Fruit fly (Drosophila melanogaster) whole organism, embryonic: ENCODE results near the gene Pif1A.

Experiments
- Antp ChIP-seq: fragments of 200-800 bp; sonication (Bioruptor generic); optimal IDR thresholded peaks from 3 replicates; lab custom pipeline; 2016; ENCODE audit warnings: missing biosample characterization, missing genetic modification characterization
- CG11093 ChIP-seq: fragments of 200-800 bp; sonication (Bioruptor generic); IDR thresholded peaks from 3 replicates; pipeline ENCODE4 v1.3.6; 2022; ENCODE audit warnings: missing biosample characterization, missing genetic modification characterization
- CG11723 ChIP-seq: fragments of 200-800 bp; sonication (Bioruptor generic); optimal IDR thresholded peaks from 2 replicates; lab custom pipeline; 2017; ENCODE audit warnings: missing biosample characterization, mild to moderate bottlenecking, missing genetic modification characterization
- CG14860 ChIP-seq: fragments of 200-800 bp; sonication (Bioruptor generic); IDR thresholded peaks from 3 replicates; pipeline ENCODE4 v1.3.6; 2022; ENCODE audit warnings: missing biosample characterization, missing genetic modification characterization; ENCODE audit not compliant: partially characterized antibody
- CG1529 ChIP-seq: fragments of 200-800 bp; sonication (Bioruptor generic); optimal IDR thresholded peaks from 3 replicates; lab custom pipeline; 2018; ENCODE audit warnings: missing biosample characterization, missing genetic modification characterization
- CG16813 ChIP-seq: fragments of 200-800 bp; sonication (Bioruptor generic); IDR thresholded peaks from 3 replicates; pipeline ENCODE4 v1.3.6; 2022; ENCODE audit warnings: missing biosample characterization, missing genetic modification characterization; ENCODE audit not compliant: partially characterized antibody
- CG17359 ChIP-seq: fragments of 200-800 bp; sonication (Bioruptor generic); optimal IDR thresholded peaks from 3 replicates; lab custom pipeline; 2018; ENCODE audit warnings: missing biosample characterization, mild to moderate bottlenecking, missing genetic modification characterization, moderate library complexity
- CG17612 ChIP-seq: fragments of 200-800 bp; sonication (Bioruptor generic); IDR thresholded peaks from 2 replicates; pipeline ENCODE4 v1.3.6; 2022; ENCODE audit warnings: missing biosample characterization, missing genetic modification characterization
- CG2199 ChIP-seq: fragments of 200-800 bp; sonication (Bioruptor generic); IDR thresholded peaks from 3 replicates; pipeline ENCODE4 v1.3.6; 2022; ENCODE audit warnings: missing biosample characterization, missing genetic modification characterization
- CG31441 ChIP-seq: fragments of 200-800 bp; sonication (Bioruptor generic); IDR thresholded peaks from 2 replicates; pipeline ENCODE4 v1.3.6; 2022; ENCODE audit warnings: missing biosample characterization, missing genetic modification characterization
- CG3163 ChIP-seq: fragments of 200-800 bp; sonication (Bioruptor generic); optimal IDR thresholded peaks from 3 replicates; lab custom pipeline; 2016; ENCODE audit warnings: missing biosample characterization, missing genetic modification characterization
- CG3281 ChIP-seq: fragments of 200-800 bp; sonication (Bioruptor generic); optimal IDR thresholded peaks from 3 replicates; lab custom pipeline; 2017; ENCODE audit warnings: missing biosample characterization, mild to moderate bottlenecking, missing genetic modification characterization
- CG3847 ChIP-seq: fragments of 200-800 bp; sonication (Bioruptor generic); IDR thresholded peaks from 2 replicates; pipeline ENCODE4 v1.3.6; 2022; ENCODE audit warnings: missing biosample characterization, missing genetic modification characterization
- CG4404 ChIP-seq: fragments of 200-800 bp; sonication (Bioruptor generic); IDR thresholded peaks from 2 replicates; pipeline ENCODE4 v1.3.6; 2022; ENCODE audit warnings: missing biosample characterization, missing genetic modification characterization
- CG6175 ChIP-seq: fragments of 200-800 bp; sonication (Bioruptor generic); IDR thresholded peaks from 3 replicates; pipeline ENCODE4 v1.3.6; 2022; ENCODE audit warnings: missing biosample characterization, missing genetic modification characterization
- CG6791 ChIP-seq: fragments of 200-800 bp; sonication (Bioruptor generic); IDR thresholded peaks from 3 replicates; pipeline ENCODE4 v1.3.6; 2022; ENCODE audit warnings: missing biosample characterization, missing genetic modification characterization; ENCODE audit not compliant: partially characterized antibody
- CG6854 ChIP-seq: fragments of 200-800 bp; sonication (Bioruptor generic); optimal IDR thresholded peaks from 3 replicates; lab custom pipeline; 2017; ENCODE audit warnings: missing biosample characterization, mild to moderate bottlenecking, missing genetic modification characterization
- CG7928 ChIP-seq: fragments of 200-800 bp; sonication (Bioruptor generic); optimal IDR thresholded peaks from 2 replicates; lab custom pipeline; 2017; ENCODE audit warnings: missing biosample characterization, mild to moderate bottlenecking, missing genetic modification characterization
- CG7963 ChIP-seq: fragments of 200-800 bp; sonication (Bioruptor generic); IDR thresholded peaks from 3 replicates; pipeline ENCODE4 v1.3.6; 2022; ENCODE audit warnings: missing biosample characterization, missing genetic modification characterization; ENCODE audit not compliant: partially characterized antibody
- CG7987 ChIP-seq: fragments of 200-800 bp; sonication (Bioruptor generic); optimal IDR thresholded peaks from 2 replicates; lab custom pipeline; 2018; ENCODE audit warnings: missing biosample characterization, mild to moderate bottlenecking, missing genetic modification characterization, moderate library complexity
- Dip3 ChIP-seq: fragments of 200-800 bp; sonication (Bioruptor generic); optimal IDR thresholded peaks from 3 replicates; lab custom pipeline; 2016; ENCODE audit warnings: missing biosample characterization, missing genetic modification characterization
- Fer1 ChIP-seq: fragments of 200-800 bp; sonication (Bioruptor generic); optimal IDR thresholded peaks from 2 replicates; lab custom pipeline; 2017; ENCODE audit warnings: missing biosample characterization, mild to moderate bottlenecking, missing genetic modification characterization
- Hand ChIP-seq: fragments of 200-800 bp; sonication (Bioruptor generic); optimal IDR thresholded peaks from 2 replicates; lab custom pipeline; 2017; ENCODE audit warnings: mild to moderate bottlenecking, missing biosample characterization, missing genetic modification reagents, missing genetic modification characterization
- Lhr ChIP-seq: fragments of 200-800 bp; sonication (Bioruptor generic); optimal IDR thresholded peaks from 3 replicates; lab custom pipeline; 2017; ENCODE audit warnings: mild to moderate bottlenecking, missing biosample characterization, missing genetic modification reagents, missing genetic modification characterization
- Mes4 ChIP-seq: fragments of 200-800 bp; sonication (Bioruptor generic); optimal IDR thresholded peaks from 2 replicates; lab custom pipeline; 2016; ENCODE audit warnings: missing biosample characterization, missing genetic modification characterization
- Nf-YB ChIP-seq: fragments of 200-800 bp; sonication (Bioruptor generic); optimal IDR thresholded peaks from 3 replicates; lab custom pipeline; 2019; ENCODE audit warnings: missing biosample characterization, mild to moderate bottlenecking, missing genetic modification characterization, moderate library complexity
- NfI ChIP-seq: fragments of 200-800 bp; sonication (Bioruptor generic); optimal IDR thresholded peaks from 3 replicates; lab custom pipeline; 2018; ENCODE audit warnings: missing biosample characterization, mild to moderate bottlenecking, missing genetic modification characterization, moderate library complexity
- Oaz ChIP-seq: fragments of 200-800 bp; sonication (Bioruptor generic); IDR thresholded peaks from 2 replicates; pipeline ENCODE4 v1.3.6; 2022; ENCODE audit warnings: missing biosample characterization, missing genetic modification characterization
- Poxn ChIP-seq: fragments of 200-800 bp; sonication (Bioruptor generic); IDR thresholded peaks from 2 replicates; pipeline ENCODE4 v1.3.6; 2022; ENCODE audit warnings: missing biosample characterization, missing genetic modification characterization
- Sin3A ChIP-seq: fragments of >200 bp; optimal IDR thresholded peaks from 2 replicates; lab custom pipeline; 2018
- amos ChIP-seq: fragments of 200-800 bp; sonication (Bioruptor generic); IDR thresholded peaks from 2 replicates; pipeline ENCODE4 v1.3.6; 2022; ENCODE audit warnings: missing biosample characterization, missing genetic modification characterization; ENCODE audit not compliant: partially characterized antibody
- cg ChIP-seq: fragments of 200-800 bp; sonication (Bioruptor generic); optimal IDR thresholded peaks from 3 replicates; lab custom pipeline; 2019; ENCODE audit warnings: missing biosample characterization, mild to moderate bottlenecking, missing genetic modification characterization, moderate library complexity
- chif ChIP-seq, 2 experiments: fragments of 200-800 bp; sonication (Bioruptor generic); optimal IDR thresholded peaks; 3 replicates each; lab custom pipeline; 2016; ENCODE audit warnings: missing biosample characterization in 2 of 2, missing genetic modification characterization in 2 of 2
- corto ChIP-seq: fragments of 200-800 bp; sonication (Bioruptor generic); optimal IDR thresholded peaks from 2 replicates; lab custom pipeline; 2016; ENCODE audit warnings: missing biosample characterization, mild to moderate bottlenecking, missing genetic modification characterization, moderate library complexity
- fu2 ChIP-seq: fragments of 200-800 bp; sonication (Bioruptor generic); optimal IDR thresholded peaks from 2 replicates; lab custom pipeline; 2016; ENCODE audit warnings: missing biosample characterization, missing genetic modification characterization
- grn ChIP-seq: fragments of 200-800 bp; sonication (Bioruptor generic); optimal IDR thresholded peaks from 3 replicates; lab custom pipeline; 2017; ENCODE audit warnings: missing biosample characterization, missing genetic modification characterization
- gro ChIP-seq: fragments of 200-800 bp; sonication (Bioruptor generic); optimal IDR thresholded peaks from 2 replicates; lab custom pipeline; 2016; ENCODE audit warnings: missing biosample characterization, missing genetic modification characterization
- hth ChIP-seq: fragments of >200 bp; optimal IDR thresholded peaks from 2 replicates; lab custom pipeline; 2017; ENCODE audit warnings: inconsistent platforms
- jing ChIP-seq: fragments of 200-800 bp; sonication (Bioruptor generic); optimal IDR thresholded peaks from 2 replicates; lab custom pipeline; 2018; ENCODE audit warnings: missing biosample characterization, mild to moderate bottlenecking, missing genetic modification characterization
- lola ChIP-seq, 3 experiments: fragments of >200 bp in 2 of 3; fragments of 200-800 bp in 1 of 3; sonication (Bioruptor generic) in 1 of 3; optimal IDR thresholded peaks; 2 replicates each; lab custom pipeline; 2017 to 2019; ENCODE audit warnings: missing biosample characterization in 3 of 3, missing genetic modification characterization in 3 of 3, mild to moderate bottlenecking in 1 of 3, moderate library complexity in 1 of 3
- lov ChIP-seq, 2 experiments: fragments of 200-800 bp in 1 of 2; fragments of >200 bp in 1 of 2; sonication (Bioruptor generic) in 1 of 2; IDR thresholded peaks in 1 of 2; optimal IDR thresholded peaks in 1 of 2; 2 replicates in 1 of 2; 3 replicates in 1 of 2; pipeline versions ENCODE4 v1.3.6 to Lab custom; 2017 to 2022; ENCODE audit warnings: missing biosample characterization in 1 of 2, missing genetic modification characterization in 1 of 2
- maf-S ChIP-seq: fragments of 200-800 bp; sonication (Bioruptor generic); optimal IDR thresholded peaks from 2 replicates; lab custom pipeline; 2016; ENCODE audit warnings: missing biosample characterization, missing genetic modification characterization
- org-1 ChIP-seq: fragments of 200-800 bp; sonication (Bioruptor generic); optimal IDR thresholded peaks from 2 replicates; lab custom pipeline; 2017; ENCODE audit warnings: missing biosample characterization, missing genetic modification characterization
- psq ChIP-seq: fragments of 200-800 bp; sonication (Bioruptor generic); optimal IDR thresholded peaks from 2 replicates; lab custom pipeline; 2017; ENCODE audit warnings: missing biosample characterization, missing genetic modification characterization
- rib ChIP-seq: fragments of 200-800 bp; sonication (Bioruptor generic); IDR thresholded peaks from 2 replicates; pipeline ENCODE4 v1.3.6; 2022; ENCODE audit warnings: missing biosample characterization, missing genetic modification characterization
- seq ChIP-seq: fragments of 200-800 bp; sonication (Bioruptor generic); IDR thresholded peaks from 2 replicates; pipeline ENCODE4 v1.3.6; 2022; ENCODE audit warnings: missing biosample characterization, missing genetic modification characterization
- slp2 ChIP-seq: fragments of 200-800 bp; sonication (Bioruptor generic); optimal IDR thresholded peaks from 2 replicates; lab custom pipeline; 2016; ENCODE audit warnings: missing biosample characterization, missing genetic modification characterization
- tin ChIP-seq: fragments of 200-800 bp; sonication (Bioruptor generic); optimal IDR thresholded peaks from 3 replicates; lab custom pipeline; 2016; ENCODE audit warnings: missing biosample characterization, missing genetic modification characterization
- trem ChIP-seq: fragments of 200-800 bp; optimal IDR thresholded peaks from 3 replicates; lab custom pipeline; 2019; ENCODE audit warnings: missing biosample characterization, mild to moderate bottlenecking, missing genetic modification characterization, moderate library complexity
- tx ChIP-seq: fragments of 200-800 bp; sonication (Bioruptor generic); optimal IDR thresholded peaks from 2 replicates; lab custom pipeline; 2016; ENCODE audit warnings: missing biosample characterization, missing genetic modification characterization

Pif1A gene

DNA sequence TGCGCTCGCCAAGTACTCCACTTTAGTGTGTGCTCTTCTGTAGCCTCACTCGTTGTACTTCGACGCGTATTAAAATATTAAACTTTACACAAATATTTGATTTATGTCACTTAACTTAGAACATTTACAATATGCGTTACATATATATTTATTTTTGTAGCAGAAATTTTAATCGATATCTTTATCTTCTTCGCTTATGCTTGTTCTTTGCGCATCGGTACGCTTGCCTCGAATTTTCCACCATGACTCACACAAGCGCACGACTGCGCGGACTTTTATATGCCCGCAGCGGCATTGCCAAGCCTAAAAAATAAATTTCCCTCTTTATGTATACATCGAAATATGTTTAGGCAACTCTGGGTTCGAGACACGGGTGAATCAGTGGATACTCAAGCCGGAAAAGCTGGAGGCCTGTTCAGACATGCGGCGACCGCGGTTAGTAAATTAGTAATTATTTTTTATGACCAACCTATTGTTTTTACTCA is 19.5 kb upstream of the Pif1A start, which contains the start of gene aqz (continued):
- TF ChIP-seq corto (GFP tag; lab: Kevin White, UChicago) (no peak), CG3281 (GFP tag; lab: Kevin White, UChicago) (peak; percentile 40), Lhr (GFP tag; lab: Kevin White, UChicago) (peak; percentile 89), Dip3 (GFP tag; lab: Kevin White, UChicago) (peak; percentile 57), Sin3A (lab: Kevin White, UChicago) (peak; percentile 48), Hand (peak; percentile 15), lola (GFP tag; optimal IDR thresholded peaks at IDR 0.05; lab: Kevin White, UChicago) (no peak), lov (optimal IDR thresholded peaks at IDR 0.05; lab: Kevin White, UChicago) (no peak), lov (GFP tag; IDR thresholded peaks at IDR 0.05; lab: Robert Waterston, UW) (0 out of 3 replicates have a peak, but pooled peaks have one; percentile 53), CG6791 (GFP tag; lab: Robert Waterston, UW) (peak; percentile 58; the same call in 1 of the 3 replicates), grn (peak; percentile 89), CG6854 (GFP tag; lab: Kevin White, UChicago) (peak; percentile 59), CG7963 (GFP tag; lab: Robert Waterston, UW) (no peak), gro (GFP tag; lab: Kevin White, UChicago) (peak; percentile 72), fu2 (peak; percentile 58), CG6175 (GFP tag; lab: Robert Waterston, UW) (0 out of 3 replicates have a peak, but pooled peaks have one; percentile 43), CG11723 (GFP tag; lab: Kevin White, UChicago) (no peak), CG16813 (GFP tag; lab: Robert Waterston, UW) (peak; percentile 60; the same call in 2 of the 3 replicates), chif (GFP tag; optimal IDR thresholded peaks at IDR 0.05; lab: Kevin White, UChicago) (peak; percentile 46 to 69), CG1529 (peak; percentile 50), Fer1 (GFP tag; lab: Kevin White, UChicago) (peak; percentile 69), CG3163 (peak; percentile 69), org-1 (GFP tag; lab: Kevin White, UChicago) (no peak), maf-S (GFP tag; lab: Kevin White, UChicago) (peak; percentile 74), CG3847 (GFP tag; lab: Robert Waterston, UW) (peak; percentile 88), Nf-YB (GFP tag; lab: Kevin White, UChicago) (peak; percentile 31), CG17612 (GFP tag; lab: Robert Waterston, UW) (peak; percentile 19; the same call in 1 of the 2 replicates), Oaz (GFP tag; lab: Robert Waterston, UW) (no peak), CG14860 (GFP tag; lab: Robert Waterston, UW) (no peak), CG4404 (GFP tag; lab: Robert Waterston, UW) (no peak), jing (GFP tag; lab: Kevin White, UChicago) (no peak), CG7987 (GFP tag; lab: Kevin White, UChicago) (peak; percentile 70), rib (peak; percentile 83), NfI (GFP tag; lab: Kevin White, UChicago) (peak; percentile 64), tx (peak; percentile 28), slp2 (GFP tag; lab: Kevin White, UChicago) (peak; percentile 46), cg (GFP tag; lab: Kevin White, UChicago) (peak; percentile 66), Antp (GFP tag; lab: Kevin White, UChicago) (peak; percentile 61), CG31441 (peak; percentile 39), Poxn (GFP tag; lab: Robert Waterston, UW) (no peak), psq (GFP tag; lab: Kevin White, UChicago) (peak; percentile 31), CG17359 (tag; lab: Kevin White, UChicago) (peak; percentile 57), Mes4 (GFP tag; lab: Kevin White, UChicago) (peak; percentile 59), CG2199 (peak; percentile 95; the same call in 2 of the 3 replicates), seq (GFP tag; lab: Robert Waterston, UW) (peak; percentile 54; the same call in 1 of the 2 replicates), amos (GFP tag; lab: Robert Waterston, UW) (peak; percentile 73; the same call in 1 of the 2 replicates), CG7928 (GFP tag; lab: Kevin White, UChicago) (peak; percentile 27), CG11093 (no peak), hth (lab: Kevin White, UChicago) (no peak), tin (peak; percentile 54), trem (peak; percentile 80)
